Worm (Caenorhabditis elegans) whole organism, midembryonic: ENCODE data around the gene nhr-16.

Experiments used
- T22C8.4 ChIP-seq: fragments of 200-800 bp; sonication (Bioruptor generic); IDR thresholded peaks from 2 replicates; pipeline ENCODE4 v1.3.6; 2022; ENCODE audit warnings: missing genetic modification characterization, missing compliant biosample characterization
- cog-1 ChIP-seq: sonication (generic microtip); optimal IDR thresholded peaks from 2 replicates; lab custom pipeline; 2016; ENCODE audit warnings: missing genetic modification characterization, missing compliant biosample characterization
- flt-1 ChIP-seq: fragments of 200-800 bp; sonication (Bioruptor generic); IDR thresholded peaks from 2 replicates; pipeline ENCODE4 v1.3.6; 2022; ENCODE audit warnings: missing genetic modification characterization, missing compliant biosample characterization
- klf-2 ChIP-seq: fragments of 200-800 bp; sonication (Bioruptor generic); conservative IDR thresholded peaks from 2 replicates; pipeline ENCODE4 v1.3.6; 2022; ENCODE audit warnings: missing genetic modification reagents, missing genetic modification characterization, missing compliant biosample characterization
- med-1 ChIP-seq: sonication (generic microtip); optimal IDR thresholded peaks from 2 replicates; lab custom pipeline; 2017; ENCODE audit warnings: missing genetic modification characterization, mild to moderate bottlenecking, missing compliant biosample characterization, antibody characterized with exemption, missing genetic modification reagents; ENCODE audit not compliant: insufficient read depth
- ref-1 ChIP-seq: fragments of 200-800 bp; sonication (Bioruptor generic); conservative IDR thresholded peaks from 2 replicates; pipeline ENCODE4 v1.3.6; 2022; ENCODE audit warnings: missing genetic modification reagents, missing genetic modification characterization, missing compliant biosample characterization
- tab-1 ChIP-seq: fragments of 200-800 bp; sonication (Bioruptor generic); IDR thresholded peaks from 2 replicates; pipeline ENCODE4 v1.3.6; 2022; ENCODE audit warnings: missing genetic modification characterization, missing compliant biosample characterization
- ztf-23 ChIP-seq: fragments of 200-800 bp; sonication (Bioruptor generic); IDR thresholded peaks from 2 replicates; pipeline ENCODE4 v1.3.6; 2022; ENCODE audit warnings: missing genetic modification reagents, missing genetic modification characterization, missing compliant biosample characterization
- ztf-29 ChIP-seq: fragments of 200-800 bp; sonication (Bioruptor generic); IDR thresholded peaks from 2 replicates; pipeline ENCODE4 v1.3.6; 2022; ENCODE audit warnings: missing genetic modification reagents, missing genetic modification characterization, missing compliant biosample characterization

Gene nhr-16

ce11 chrII:4438601-4439000, at the start of gene nhr-16:
Gene nhr-16 (plus strand): TSS chrII:4438805.
- TF ChIP-seq klf-2 (GFP tag; lab: Robert Waterston, UW) = no peak
- no peak for TF ChIP-seq flt-1 (GFP tag; lab: Robert Waterston, UW)
- TF ChIP-seq ztf-23 = no peak
- no peak for TF ChIP-seq tab-1
- TF ChIP-seq med-1 (GFP tag; lab: Kevin White, UChicago) = no peak
- no peak for TF ChIP-seq ref-1 (GFP tag; lab: Robert Waterston, UW)
- no peak for TF ChIP-seq T22C8.4
- no peak for TF ChIP-seq cog-1 (tag; lab: Kevin White, UChicago)
- TF ChIP-seq ztf-29 = no peak

ce11 chrII:4391072-4391471, 47.5 kb upstream of the nhr-16 start:
- TF ChIP-seq med-1 (GFP tag; lab: Kevin White, UChicago) = no peak
- no peak for TF ChIP-seq ztf-29
- no peak for TF ChIP-seq ref-1 (GFP tag; lab: Robert Waterston, UW)
- no peak for TF ChIP-seq flt-1 (GFP tag; lab: Robert Waterston, UW)
- no peak for TF ChIP-seq ztf-23
- TF ChIP-seq klf-2 (GFP tag; lab: Robert Waterston, UW) = no peak
- no peak for TF ChIP-seq T22C8.4
- no peak for TF ChIP-seq cog-1 (tag; lab: Kevin White, UChicago)
- no peak for TF ChIP-seq tab-1

- TF ChIP-seq flt-1 (GFP tag; lab: Robert Waterston, UW) (no peak), med-1 (GFP tag; lab: Kevin White, UChicago) (no peak), ref-1 (GFP tag; lab: Robert Waterston, UW) (no peak), T22C8.4 (no peak), ztf-29 (no peak), tab-1 (no peak), klf-2 (GFP tag; lab: Robert Waterston, UW) (no peak), cog-1 (tag; lab: Kevin White, UChicago) (no peak), ztf-23 (no peak)
These were observed 46.0 kb upstream of the nhr-16 start, which contains the start of gene mlt-7 for ce11 chrII:4392526-4393057. Gene mlt-7 (plus strand): TSS chrII:4393007.

ce11 chrII:4394438-4394837, 44.2 kb upstream of the nhr-16 start:
- TF ChIP-seq med-1 (GFP tag; lab: Kevin White, UChicago) = no peak
- no peak for TF ChIP-seq cog-1 (tag; lab: Kevin White, UChicago)
- TF ChIP-seq ztf-29 = no peak
- TF ChIP-seq klf-2 (GFP tag; lab: Robert Waterston, UW) = no peak
- no peak for TF ChIP-seq tab-1
- TF ChIP-seq T22C8.4 = no peak
- TF ChIP-seq ztf-23 = no peak
- TF ChIP-seq ref-1 (GFP tag; lab: Robert Waterston, UW) = no peak
- no peak for TF ChIP-seq flt-1 (GFP tag; lab: Robert Waterston, UW)

ce11 chrII:4405358-4405757, 33.2 kb upstream of the nhr-16 start, which contains the start of gene ZK430.5:
Gene ZK430.5 (plus strand): TSS chrII:4405658.
- no peak for TF ChIP-seq flt-1 (GFP tag; lab: Robert Waterston, UW)
- no peak for TF ChIP-seq med-1 (GFP tag; lab: Kevin White, UChicago)
- no peak for TF ChIP-seq tab-1
- TF ChIP-seq klf-2 (GFP tag; lab: Robert Waterston, UW) = no peak
- no peak for TF ChIP-seq ztf-23
- no peak for TF ChIP-seq ref-1 (GFP tag; lab: Robert Waterston, UW)

ce11 chrII:4409650-4410049, 29.0 kb upstream of the nhr-16 start:
- no peak for TF ChIP-seq tab-1

- TF ChIP-seq T22C8.4 (no peak), ztf-23 (no peak), klf-2 (GFP tag; lab: Robert Waterston, UW) (no peak), med-1 (GFP tag; lab: Kevin White, UChicago) (no peak), flt-1 (GFP tag; lab: Robert Waterston, UW) (no peak), ztf-29 (no peak), ref-1 (GFP tag; lab: Robert Waterston, UW) (no peak), tab-1 (no peak), cog-1 (tag; lab: Kevin White, UChicago) (no peak)
These were observed 21.3 kb upstream of the nhr-16 start, which contains the start of gene sod-5 for ce11 chrII:4417333-4417732. Gene sod-5 (plus strand): TSS chrII:4417633.

- TF ChIP-seq flt-1 (GFP tag; lab: Robert Waterston, UW) (no peak), med-1 (GFP tag; lab: Kevin White, UChicago) (no peak), ztf-29 (no peak), ref-1 (GFP tag; lab: Robert Waterston, UW) (no peak), cog-1 (tag; lab: Kevin White, UChicago) (no peak), klf-2 (GFP tag; lab: Robert Waterston, UW) (no peak), tab-1 (no peak), ztf-23 (no peak), T22C8.4 (no peak)
These were observed 18.6 kb upstream of the nhr-16 start, which contains the start of gene bpnt-1 for ce11 chrII:4419956-4420355. Gene bpnt-1 (plus strand): TSS chrII:4420256.

ce11 chrII:4424807-4425206, 13.8 kb upstream of the nhr-16 start, which contains the start of the genes dcaf-13 and toe-1:
Gene dcaf-13 (minus strand): TSS chrII:4424902.
Gene toe-1 (plus strand): TSS chrII:4425167.
- TF ChIP-seq klf-2 (GFP tag; lab: Robert Waterston, UW) = no peak
- TF ChIP-seq T22C8.4 = no peak
- no peak for TF ChIP-seq ztf-29
- no peak for TF ChIP-seq ztf-23
- no peak for TF ChIP-seq flt-1 (GFP tag; lab: Robert Waterston, UW)
- no peak for TF ChIP-seq ref-1 (GFP tag; lab: Robert Waterston, UW)
- no peak for TF ChIP-seq cog-1 (tag; lab: Kevin White, UChicago)
- TF ChIP-seq tab-1 = no peak
- no peak for TF ChIP-seq med-1 (GFP tag; lab: Kevin White, UChicago)

- TF ChIP-seq T22C8.4 (no peak), tab-1 (no peak), ztf-23 (no peak), cog-1 (tag; lab: Kevin White, UChicago) (no peak), med-1 (GFP tag; lab: Kevin White, UChicago) (no peak), flt-1 (GFP tag; lab: Robert Waterston, UW) (no peak), ref-1 (GFP tag; lab: Robert Waterston, UW) (no peak), klf-2 (GFP tag; lab: Robert Waterston, UW) (no peak), ztf-29 (no peak)
These were observed 10.5 kb upstream of the nhr-16 start for ce11 chrII:4428121-4428520.
